Worm (Caenorhabditis elegans): ENCODE measurements around the gene sdz-7.

ce11 chrII:3843305-3843704, 34.5 kb downstream of the sdz-7 start, which contains the start of the genes C17A2.7 and C17A2.3:
- TF ChIP-seq sea-1 (GFP tag; conservative IDR thresholded peaks at IDR 0.05), result no peak
- no peak for TF ChIP-seq ama-1 (optimal IDR thresholded peaks at IDR 0.05)
- TF ChIP-seq hmbx-1 (tag; optimal IDR thresholded peaks at IDR 0.05), result no peak

All from whole organism, early embryonic.